Fruit fly (Drosophila melanogaster): ENCODE measurements around the gene ovo.

DNA sequence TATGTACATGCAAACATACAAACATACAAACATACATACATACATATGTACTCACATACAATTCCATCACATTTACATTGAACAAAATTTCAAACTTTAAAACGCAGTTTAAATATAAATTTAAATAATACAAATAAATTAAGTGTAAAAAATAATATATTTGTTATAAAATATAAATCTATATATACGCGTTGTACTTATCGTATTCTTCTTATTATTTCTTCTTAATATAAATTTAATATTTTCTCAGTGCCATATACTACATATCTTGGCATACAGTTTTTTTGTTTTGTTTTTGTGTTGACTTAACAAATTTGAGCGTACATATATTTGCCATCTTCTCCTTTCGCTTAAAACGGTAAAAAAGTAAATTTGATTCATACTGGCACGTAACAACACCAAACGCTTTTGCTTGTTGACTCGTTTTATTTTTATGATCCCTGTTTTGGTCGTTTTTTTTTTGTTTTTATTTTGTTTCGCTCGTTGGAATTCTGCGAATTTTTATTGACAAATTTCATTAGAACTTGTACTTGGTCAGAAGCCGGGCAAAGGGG, 17.9 kb upstream of the ovo start:
- TF ChIP-seq pan (optimal IDR thresholded peaks at IDR 0.05), result no peak
- TF ChIP-seq EcR (GFP tag; optimal IDR thresholded peaks at IDR 0.05), result no peak

Data from whole organism.